Worm (Caenorhabditis elegans): ENCODE data around the gene R03C1.1.

The R03C1.1 gene

DNA sequence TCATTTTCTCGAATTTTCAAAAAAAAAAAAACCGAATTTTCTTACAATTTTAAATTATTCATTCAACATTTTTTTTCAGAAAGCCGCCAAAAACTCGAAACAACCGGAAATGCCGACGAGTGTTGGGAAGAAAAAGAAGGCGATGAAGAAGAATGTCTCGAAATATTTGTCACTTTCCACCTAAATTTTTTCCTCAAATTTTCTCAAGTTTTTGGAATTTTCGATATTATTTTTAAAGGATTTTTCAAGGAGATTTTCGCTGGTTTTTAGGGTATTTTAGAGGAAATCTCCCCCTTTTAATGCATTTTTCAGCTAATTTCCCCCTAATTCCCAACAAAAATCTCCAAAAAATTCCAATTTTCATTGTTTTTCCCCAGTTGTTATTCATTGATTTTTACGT is 44.1 kb downstream of the R03C1.1 start:
- TF ChIP-seq drap-1 (GFP tag; optimal IDR thresholded peaks at IDR 0.05) (no peak), elt-1 (tag; optimal IDR thresholded peaks at IDR 0.05; ENCODE audit: borderline replicate concordance, insufficient read depth) (no peak), ceh-39 (tag; optimal IDR thresholded peaks at IDR 0.05) (no peak), ceh-83 (GFP tag; optimal IDR thresholded peaks at IDR 0.05) (no peak), unc-120 (tag; optimal IDR thresholded peaks at IDR 0.05; ENCODE audit: poor library complexity, severe bottlenecking) (no peak), elt-3 (tag; optimal IDR thresholded peaks at IDR 0.05) (no peak), lsy-2 (tag; optimal IDR thresholded peaks at IDR 0.05) (no peak), nhr-12 (tag; optimal IDR thresholded peaks at IDR 0.05) (no peak), ceh-43 (GFP tag; optimal IDR thresholded peaks at IDR 0.05) (no peak), sem-2 (GFP tag; optimal IDR thresholded peaks at IDR 0.05) (no peak), unc-62 (GFP tag; optimal IDR thresholded peaks at IDR 0.05) (no peak), lin-32 (GFP tag; optimal IDR thresholded peaks at IDR 0.05) (no peak), ham-2 (GFP tag; optimal IDR thresholded peaks at IDR 0.05) (no peak), M03D4.4 (tag; optimal IDR thresholded peaks at IDR 0.05) (no peak), ces-1 (GFP tag; optimal IDR thresholded peaks at IDR 0.05) (no peak), mep-1 (tag; optimal IDR thresholded peaks at IDR 0.05) (no peak), pha-4 (tag; optimal IDR thresholded peaks at IDR 0.05) (no peak), hlh-1 (tag; optimal IDR thresholded peaks at IDR 0.05) (no peak), bed-3 (GFP tag; optimal IDR thresholded peaks at IDR 0.05) (no peak), mab-5 (tag; optimal IDR thresholded peaks at IDR 0.05) (no peak)

All from whole organism, mixed stage, embryonic.